Fruit fly (Drosophila melanogaster) whole organism, embryonic: ENCODE results near the gene Blm.

Source experiments
- CG12391 ChIP-seq: fragments of 200-800 bp; sonication (Bioruptor generic); optimal IDR thresholded peaks from 3 replicates; lab custom pipeline; 2018; ENCODE audit warnings: missing biosample characterization, mild to moderate bottlenecking, missing genetic modification characterization, moderate library complexity
- CG15011 ChIP-seq: fragments of 200-800 bp; sonication (Bioruptor generic); optimal IDR thresholded peaks from 3 replicates; lab custom pipeline; 2018; ENCODE audit warnings: missing biosample characterization, mild to moderate bottlenecking, missing genetic modification characterization
- CG16863 ChIP-seq: fragments of 200-800 bp; sonication (Bioruptor generic); optimal IDR thresholded peaks from 3 replicates; lab custom pipeline; 2016; ENCODE audit warnings: missing biosample characterization, missing genetic modification characterization
- CG3995 ChIP-seq: fragments of 200-800 bp; sonication (Bioruptor generic); optimal IDR thresholded peaks from 3 replicates; lab custom pipeline; 2016; ENCODE audit warnings: missing biosample characterization, missing genetic modification characterization
- Dbx ChIP-seq: fragments of 200-800 bp; sonication (Bioruptor generic); IDR thresholded peaks from 3 replicates; pipeline ENCODE4 v1.3.6; 2022; ENCODE audit warnings: missing biosample characterization, missing genetic modification characterization
- NK7.1 ChIP-seq: fragments of 200-800 bp; sonication (Bioruptor generic); optimal IDR thresholded peaks from 3 replicates; lab custom pipeline; 2016; ENCODE audit warnings: missing biosample characterization, missing genetic modification characterization
- fd3F ChIP-seq: fragments of 200-800 bp; sonication (Bioruptor generic); optimal IDR thresholded peaks from 2 replicates; lab custom pipeline; 2018; ENCODE audit warnings: missing biosample characterization, mild to moderate bottlenecking, missing genetic modification characterization, moderate library complexity
- onecut ChIP-seq: fragments of 200-800 bp; sonication (Bioruptor generic); IDR thresholded peaks from 2 replicates; pipeline ENCODE4 v1.3.6; 2022; ENCODE audit warnings: missing biosample characterization, missing genetic modification characterization
- usp ChIP-seq: fragments of >200 bp; optimal IDR thresholded peaks from 2 replicates; lab custom pipeline; 2017; ENCODE audit warnings: missing biosample characterization, missing genetic modification characterization
- wdn ChIP-seq: fragments of 200-800 bp; sonication (Bioruptor generic); IDR thresholded peaks from 2 replicates; pipeline ENCODE4 v1.3.6; 2022; ENCODE audit warnings: missing biosample characterization, missing genetic modification characterization

dm6 chr3R:11757197-11757856 is 15.7 kb upstream of the Blm start:
- TF ChIP-seq CG15011 (GFP tag; lab: Kevin White, UChicago) (no peak), CG16863 (GFP tag; lab: Kevin White, UChicago) (no peak), onecut (no peak), NK7.1 (GFP tag; lab: Kevin White, UChicago) (no peak), wdn (GFP tag; lab: Robert Waterston, UW) (no peak), CG12391 (tag; lab: Kevin White, UChicago) (no peak), usp (GFP tag; lab: Kevin White, UChicago) (no peak), Dbx (GFP tag; lab: Robert Waterston, UW) (no peak), fd3F (GFP tag; lab: Kevin White, UChicago) (no peak), CG3995 (GFP tag; lab: Kevin White, UChicago) (no peak)
